Fruit fly (Drosophila melanogaster): ENCODE measurements around the gene CG15332.

CG15332 gene

dm6 chrX:7969188-7969829 lies 13.5 kb upstream of the CG15332 start:
- TF ChIP-seq ttk (optimal IDR thresholded peaks at IDR 0.05) (no peak), psq (optimal IDR thresholded peaks at IDR 0.05) (no peak), Sin3A (optimal IDR thresholded peaks at IDR 0.05) (no peak), Myc (optimal IDR thresholded peaks at IDR 0.05) (no peak), h (optimal IDR thresholded peaks at IDR 0.05) (no peak), insv (optimal IDR thresholded peaks at IDR 0.05) (no peak)

DNA sequence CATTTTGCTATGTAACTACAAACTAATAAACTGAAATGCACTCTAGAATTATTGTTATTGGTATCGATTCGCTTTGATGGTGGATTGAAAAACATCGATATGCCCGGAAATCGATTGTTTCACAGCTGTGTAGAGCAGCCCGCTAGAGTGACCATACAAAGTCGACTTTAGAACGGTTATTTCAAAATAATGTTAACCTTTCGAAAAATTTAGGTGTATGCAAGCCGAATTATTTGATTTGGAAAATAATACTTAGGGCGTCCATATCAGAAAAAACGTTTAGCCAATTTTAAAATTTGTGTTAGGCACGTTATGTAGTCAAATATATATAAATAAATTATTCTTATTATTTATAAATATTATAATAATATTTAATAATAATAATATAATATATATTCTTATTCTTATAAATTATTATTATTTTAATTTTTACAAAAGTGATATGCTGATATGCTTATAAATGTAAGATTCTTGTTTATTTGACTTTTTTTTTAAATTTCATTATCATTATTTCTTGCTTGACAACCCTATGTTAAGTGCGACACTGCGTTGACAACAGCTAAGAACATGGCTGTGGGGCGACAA lies 12.5 kb upstream of the CG15332 start, which contains the start of gene sws:
Gene sws, minus strand, starts transcription at position 22 of the 585 bp plus-strand sequence.
- TF ChIP-seq insv (optimal IDR thresholded peaks at IDR 0.05) (no peak), Sin3A (optimal IDR thresholded peaks at IDR 0.05) (no peak), h (optimal IDR thresholded peaks at IDR 0.05) (no peak), psq (optimal IDR thresholded peaks at IDR 0.05) (no peak), Myc (optimal IDR thresholded peaks at IDR 0.05) (no peak), ttk (optimal IDR thresholded peaks at IDR 0.05) (no peak)

dm6 chrX:7967848-7968143 lies 12.0 kb upstream of the CG15332 start:
- TF ChIP-seq h (optimal IDR thresholded peaks at IDR 0.05) (no peak), Myc (optimal IDR thresholded peaks at IDR 0.05) (no peak), psq (optimal IDR thresholded peaks at IDR 0.05) (no peak), ttk (optimal IDR thresholded peaks at IDR 0.05) (no peak), Sin3A (optimal IDR thresholded peaks at IDR 0.05) (no peak), insv (optimal IDR thresholded peaks at IDR 0.05) (no peak)

DNA sequence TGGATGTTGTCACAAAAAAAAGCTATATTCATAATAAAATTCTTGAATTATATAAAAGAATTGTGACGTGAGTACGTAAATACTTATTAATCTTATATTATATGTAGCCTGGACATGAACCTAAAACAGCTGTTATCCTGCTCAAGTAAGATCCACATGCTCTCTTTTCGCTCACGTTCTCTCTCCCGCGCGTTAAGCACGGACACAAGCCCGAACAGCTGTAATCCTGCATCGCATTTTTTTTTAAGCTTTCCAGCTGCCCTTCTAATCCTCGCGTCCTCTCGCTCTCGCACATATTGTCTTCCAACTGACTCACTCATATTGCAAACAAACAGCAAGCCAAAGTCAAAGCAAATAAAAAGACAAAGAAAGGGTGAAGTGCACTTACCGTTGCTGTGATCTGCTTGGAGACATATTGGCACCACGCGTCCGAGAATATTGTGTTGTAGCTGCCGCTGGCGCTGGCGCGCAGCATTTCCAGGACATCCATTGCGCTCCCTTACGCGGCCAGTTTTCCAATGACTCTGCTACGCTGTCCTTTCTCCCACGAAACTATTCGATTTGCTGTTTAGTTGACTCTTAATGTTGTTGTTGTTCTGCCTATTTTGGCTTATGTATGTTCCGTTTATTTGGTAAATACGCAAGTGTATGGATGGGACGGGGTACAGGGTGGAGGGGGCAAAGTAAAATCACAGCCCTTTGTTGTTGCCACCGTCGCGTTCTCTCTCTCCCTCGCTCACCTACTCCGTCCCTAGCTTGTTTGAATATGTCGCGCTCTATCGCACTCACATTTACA lies 11.5 kb upstream of the CG15332 start:
- TF ChIP-seq Sin3A (optimal IDR thresholded peaks at IDR 0.05) (no peak), h (optimal IDR thresholded peaks at IDR 0.05) (no peak), insv (optimal IDR thresholded peaks at IDR 0.05) (no peak), ttk (optimal IDR thresholded peaks at IDR 0.05) (no peak), Myc (optimal IDR thresholded peaks at IDR 0.05) (no peak), psq (optimal IDR thresholded peaks at IDR 0.05) (no peak)

- no peak for TF ChIP-seq Myc (optimal IDR thresholded peaks at IDR 0.05)
- TF ChIP-seq Sin3A (optimal IDR thresholded peaks at IDR 0.05): no peak
- no peak for TF ChIP-seq insv (optimal IDR thresholded peaks at IDR 0.05)
- TF ChIP-seq psq (optimal IDR thresholded peaks at IDR 0.05): no peak
- no peak for TF ChIP-seq ttk (optimal IDR thresholded peaks at IDR 0.05)
- no peak for TF ChIP-seq h (optimal IDR thresholded peaks at IDR 0.05)
These were observed 10.2 kb upstream of the CG15332 start for dm6 chrX:7965761-7966555.

- TF ChIP-seq ttk (optimal IDR thresholded peaks at IDR 0.05) (no peak), Myc (optimal IDR thresholded peaks at IDR 0.05) (no peak), Sin3A (optimal IDR thresholded peaks at IDR 0.05) (no peak), h (optimal IDR thresholded peaks at IDR 0.05) (no peak), insv (optimal IDR thresholded peaks at IDR 0.05) (no peak), psq (optimal IDR thresholded peaks at IDR 0.05) (no peak)
These were observed 7.9 kb upstream of the CG15332 start, which contains the start of gene sn for dm6 chrX:7963724-7964123. sn (plus strand) TSS chrX:7964024.

DNA sequence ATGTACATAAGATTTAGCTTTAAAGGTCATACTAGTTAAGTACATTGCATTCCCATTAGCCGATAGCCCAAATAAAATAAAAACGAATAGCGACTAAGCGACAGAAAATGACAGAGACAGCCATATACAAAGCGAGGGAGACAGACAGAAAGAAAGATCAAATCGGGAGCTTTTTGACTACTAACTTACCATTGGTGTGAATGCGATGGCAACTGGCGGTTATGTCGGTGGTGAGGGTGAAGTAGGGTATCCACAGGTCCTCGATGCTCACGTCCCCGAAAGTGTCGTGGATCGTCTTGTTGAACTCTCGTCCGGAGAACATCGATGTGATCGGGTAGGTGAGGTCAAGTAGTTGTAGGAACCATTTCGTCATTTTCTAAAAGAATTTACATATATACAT lies 5.2 kb upstream of the CG15332 start:
- TF ChIP-seq h (optimal IDR thresholded peaks at IDR 0.05): no peak
- no peak for TF ChIP-seq Myc (optimal IDR thresholded peaks at IDR 0.05)
- TF ChIP-seq insv (optimal IDR thresholded peaks at IDR 0.05): no peak
- no peak for TF ChIP-seq psq (optimal IDR thresholded peaks at IDR 0.05)
- TF ChIP-seq ttk (optimal IDR thresholded peaks at IDR 0.05): no peak
- TF ChIP-seq Sin3A (optimal IDR thresholded peaks at IDR 0.05): no peak

DNA sequence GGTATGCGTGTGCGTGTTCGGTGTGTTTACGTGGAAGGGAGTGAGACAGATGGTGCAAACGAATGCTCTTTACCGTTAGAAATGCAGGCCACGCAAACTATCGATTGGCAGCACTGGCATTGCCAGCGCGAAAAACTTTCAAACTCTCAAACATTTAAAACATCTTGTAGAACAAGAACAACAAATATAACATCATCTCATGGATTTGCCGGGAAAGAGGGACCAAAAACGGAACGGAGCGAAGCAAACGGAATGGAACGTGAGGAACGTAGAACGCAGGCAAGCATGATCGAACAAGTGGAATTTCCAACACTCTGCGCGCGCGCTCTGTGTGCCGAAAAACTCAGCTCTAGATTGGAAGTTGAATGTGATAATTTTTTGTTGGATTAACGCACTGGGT lies 3.7 kb upstream of the CG15332 start:
- TF ChIP-seq psq (optimal IDR thresholded peaks at IDR 0.05) (no peak), Sin3A (optimal IDR thresholded peaks at IDR 0.05) (no peak), Myc (optimal IDR thresholded peaks at IDR 0.05) (no peak), ttk (optimal IDR thresholded peaks at IDR 0.05) (no peak), h (optimal IDR thresholded peaks at IDR 0.05) (no peak)

DNA sequence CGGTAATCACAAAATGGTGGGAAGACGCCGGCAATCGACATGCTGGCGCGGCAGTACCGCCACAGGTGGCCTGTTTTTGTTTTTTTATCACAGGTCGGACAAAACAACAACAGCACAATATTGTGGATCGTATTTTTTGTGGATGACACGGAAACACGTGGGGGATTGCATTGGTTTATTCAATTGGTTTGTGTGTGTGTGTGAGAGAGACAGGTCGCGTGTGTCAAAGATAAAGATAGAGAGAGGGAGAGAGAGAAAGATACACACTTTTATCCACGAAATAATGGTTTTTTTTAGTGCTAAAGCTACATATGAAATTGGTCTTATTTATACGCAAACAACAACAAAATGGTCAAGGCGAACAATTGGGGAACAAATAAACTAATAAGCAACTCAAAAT lies 3.2 kb upstream of the CG15332 start:
- TF ChIP-seq Myc (optimal IDR thresholded peaks at IDR 0.05) (no peak), psq (optimal IDR thresholded peaks at IDR 0.05) (no peak), h (optimal IDR thresholded peaks at IDR 0.05) (no peak), Sin3A (optimal IDR thresholded peaks at IDR 0.05) (no peak), insv (optimal IDR thresholded peaks at IDR 0.05) (no peak), ttk (optimal IDR thresholded peaks at IDR 0.05) (no peak)

DNA sequence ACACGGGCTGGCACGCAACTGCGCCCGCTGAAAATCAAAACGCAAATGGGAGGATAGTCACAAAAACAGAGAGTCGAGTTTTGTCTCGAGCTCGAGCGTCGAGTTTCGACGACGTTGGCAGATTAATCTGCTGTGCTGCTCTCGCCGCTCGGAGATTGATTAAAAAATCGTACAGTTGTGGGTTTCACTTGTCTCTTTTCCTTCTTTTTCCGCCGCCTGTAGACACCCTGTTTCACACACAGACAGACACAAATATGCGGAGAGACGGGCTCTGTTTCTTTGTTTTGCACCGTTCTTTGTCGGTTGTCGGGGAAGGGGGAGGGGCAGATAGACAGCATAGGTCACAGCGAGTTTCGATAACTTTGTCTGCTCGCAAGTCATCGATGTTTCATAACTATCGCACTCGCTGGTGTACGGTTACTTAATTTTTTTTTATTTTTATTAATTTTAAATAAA lies 8.9 kb downstream of the CG15332 start, which contains the start of gene orion:
Gene orion, minus strand, starts transcription at position 51 of the 456 bp plus-strand sequence.
- no peak for TF ChIP-seq h (optimal IDR thresholded peaks at IDR 0.05)
- TF ChIP-seq Sin3A (optimal IDR thresholded peaks at IDR 0.05): no peak
- TF ChIP-seq psq (optimal IDR thresholded peaks at IDR 0.05): no peak

DNA sequence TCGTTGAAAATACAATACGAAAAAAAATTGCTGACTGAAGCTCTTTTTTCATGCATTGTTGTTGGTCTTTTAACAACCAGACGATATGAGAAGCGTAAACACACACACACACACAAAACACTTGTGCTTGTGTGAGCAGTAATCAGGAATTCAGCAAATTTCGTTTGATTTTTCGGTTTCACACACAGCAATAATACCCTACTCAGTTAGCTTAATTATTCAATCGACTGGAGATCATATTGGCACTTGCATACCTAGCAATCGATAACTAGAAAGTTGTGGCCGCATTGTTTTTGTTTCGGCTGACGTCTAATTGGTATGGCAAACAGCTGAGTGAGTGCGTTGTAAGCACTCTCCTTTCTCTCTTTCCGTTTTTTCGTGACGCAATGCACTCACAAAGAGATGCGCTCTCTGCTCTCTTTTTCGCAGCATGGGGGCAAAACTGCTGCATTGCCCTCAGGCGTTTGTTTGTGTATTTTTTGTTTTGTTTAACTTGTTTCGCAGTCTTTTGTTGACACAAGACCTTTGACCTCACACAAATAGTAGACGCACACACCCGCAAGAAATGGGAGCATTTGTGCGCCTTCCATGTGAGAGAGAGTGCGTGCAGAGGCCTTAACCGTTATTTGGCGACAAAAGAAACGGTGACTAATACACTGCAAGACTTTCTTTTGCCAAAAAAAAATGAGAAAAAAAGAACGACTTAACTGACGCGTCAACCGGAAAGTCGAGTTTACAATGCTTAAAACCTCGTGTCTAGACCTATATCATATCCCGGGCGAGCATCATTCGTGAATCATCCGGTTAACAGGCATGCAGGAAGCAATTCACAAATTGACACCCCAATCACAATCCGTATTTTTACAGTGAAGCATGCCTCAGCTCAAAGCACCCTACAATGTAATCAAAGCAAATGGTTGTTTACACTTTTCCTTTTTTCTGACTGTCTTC lies 10.7 kb downstream of the CG15332 start:
- no peak for TF ChIP-seq psq (optimal IDR thresholded peaks at IDR 0.05)
- TF ChIP-seq h (optimal IDR thresholded peaks at IDR 0.05): no peak
- no peak for TF ChIP-seq Sin3A (optimal IDR thresholded peaks at IDR 0.05)
- TF ChIP-seq Myc (optimal IDR thresholded peaks at IDR 0.05): no peak
- no peak for TF ChIP-seq insv (optimal IDR thresholded peaks at IDR 0.05)
- TF ChIP-seq ttk (optimal IDR thresholded peaks at IDR 0.05): no peak

Measured in Kc167 (cell line).